Fruit fly (Drosophila melanogaster) whole organism, embryonic: Measurements from ENCODE around the gene Nup107.

Experiments used
- Adf1 ChIP-seq: fragments of 200-800 bp; sonication (Bioruptor generic); IDR thresholded peaks from 2 replicates; pipeline ENCODE4 v1.3.6; 2022; ENCODE audit warnings: missing biosample characterization, missing genetic modification characterization
- Awh ChIP-seq: fragments of 200-800 bp; sonication (Bioruptor generic); IDR thresholded peaks from 2 replicates; pipeline ENCODE4, ENCODE4 v1.3.6; 2022; ENCODE audit warnings: missing biosample characterization, missing genetic modification characterization
- CG10431 ChIP-seq: fragments of 200-800 bp; sonication (Bioruptor generic); optimal IDR thresholded peaks from 3 replicates; lab custom pipeline; 2018; ENCODE audit warnings: missing biosample characterization, mild to moderate bottlenecking, missing genetic modification characterization
- CG11085 ChIP-seq: fragments of 200-800 bp; sonication (Bioruptor generic); IDR thresholded peaks from 2 replicates; pipeline ENCODE4 v1.3.6; 2022; ENCODE audit warnings: missing biosample characterization, missing genetic modification characterization
- CG11696 ChIP-seq: fragments of 200-800 bp; sonication (Bioruptor generic); IDR thresholded peaks from 2 replicates; pipeline ENCODE4 v1.3.6; 2022; ENCODE audit warnings: missing biosample characterization, missing genetic modification characterization
- CG12219 ChIP-seq: fragments of 200-800 bp; sonication (Bioruptor generic); optimal IDR thresholded peaks from 3 replicates; lab custom pipeline; 2018; ENCODE audit warnings: missing biosample characterization, mild to moderate bottlenecking, missing genetic modification characterization
- CG1233 ChIP-seq: fragments of 200-800 bp; sonication (Bioruptor generic); optimal IDR thresholded peaks from 4 replicates; lab custom pipeline; 2018; ENCODE audit warnings: missing biosample characterization, mild to moderate bottlenecking, missing genetic modification characterization
- CG13624 ChIP-seq: fragments of 200-800 bp; sonication (Bioruptor generic); optimal IDR thresholded peaks from 2 replicates; lab custom pipeline; 2016; ENCODE audit warnings: missing biosample characterization, missing genetic modification characterization
- CG14050 ChIP-seq: fragments of 200-800 bp; sonication (Bioruptor generic); IDR thresholded peaks from 3 replicates; pipeline ENCODE4 v1.3.6; 2022; ENCODE audit warnings: missing biosample characterization, missing genetic modification characterization
- CG2120 ChIP-seq: fragments of 200-800 bp; sonication (Bioruptor generic); optimal IDR thresholded peaks from 3 replicates; lab custom pipeline; 2016; ENCODE audit warnings: missing biosample characterization, missing genetic modification characterization
- CG2889 ChIP-seq: fragments of 200-800 bp; sonication (Bioruptor generic); IDR thresholded peaks from 3 replicates; pipeline ENCODE4 v1.3.6; 2022; ENCODE audit warnings: missing biosample characterization, missing genetic modification characterization
- CG31441 ChIP-seq: fragments of 200-800 bp; sonication (Bioruptor generic); IDR thresholded peaks from 2 replicates; pipeline ENCODE4 v1.3.6; 2022; ENCODE audit warnings: missing biosample characterization, missing genetic modification characterization
- CG4707 ChIP-seq: fragments of 200-800 bp; sonication (Bioruptor generic); optimal IDR thresholded peaks from 2 replicates; lab custom pipeline; 2018; ENCODE audit warnings: missing biosample characterization, mild to moderate bottlenecking, missing genetic modification characterization, moderate library complexity
- CG5245 ChIP-seq: fragments of 200-800 bp; sonication (Bioruptor generic); optimal IDR thresholded peaks from 3 replicates; lab custom pipeline; 2016; ENCODE audit warnings: missing biosample characterization, missing genetic modification characterization
- CG6689 ChIP-seq: fragments of 200-800 bp; sonication (Bioruptor generic); IDR thresholded peaks from 2 replicates; pipeline ENCODE4 v1.3.6; 2022; ENCODE audit warnings: missing biosample characterization, missing genetic modification characterization
- CG9437 ChIP-seq: fragments of 200-800 bp; sonication (Bioruptor generic); optimal IDR thresholded peaks from 2 replicates; lab custom pipeline; 2018; ENCODE audit warnings: missing biosample characterization, mild to moderate bottlenecking, missing genetic modification characterization
- CG9727 ChIP-seq: fragments of 200-800 bp; sonication (Bioruptor generic); optimal IDR thresholded peaks from 3 replicates; lab custom pipeline; 2017; ENCODE audit warnings: missing biosample characterization, mild to moderate bottlenecking, missing genetic modification characterization
- D19A ChIP-seq: fragments of 200-800 bp; optimal IDR thresholded peaks from 3 replicates; lab custom pipeline; 2019; ENCODE audit warnings: missing biosample characterization, mild to moderate bottlenecking, missing genetic modification characterization, moderate library complexity
- Deaf1 ChIP-seq: fragments of 200-800 bp; optimal IDR thresholded peaks from 3 replicates; lab custom pipeline; 2019; ENCODE audit warnings: missing biosample characterization, mild to moderate bottlenecking, missing genetic modification characterization, moderate library complexity
- Drgx ChIP-seq: fragments of 200-800 bp; sonication (Bioruptor generic); IDR thresholded peaks from 2 replicates; pipeline ENCODE4 v1.3.6; 2022; ENCODE audit warnings: missing biosample characterization, missing genetic modification characterization
- H2.0 ChIP-seq: fragments of 200-800 bp; sonication (Bioruptor generic); IDR thresholded peaks from 2 replicates; pipeline ENCODE4 v1.3.6; 2022; ENCODE audit warnings: missing biosample characterization, missing genetic modification characterization
- HmgZ ChIP-seq: fragments of 200-800 bp; sonication (Bioruptor generic); optimal IDR thresholded peaks from 2 replicates; lab custom pipeline; 2018; ENCODE audit warnings: missing biosample characterization, mild to moderate bottlenecking, missing genetic modification characterization
- Jarid2 ChIP-seq: fragments of 200-800 bp; sonication (Bioruptor generic); optimal IDR thresholded peaks from 3 replicates; lab custom pipeline; 2017; ENCODE audit warnings: mild to moderate bottlenecking, missing biosample characterization, missing genetic modification reagents, missing genetic modification characterization
- NFAT ChIP-seq: fragments of 200-800 bp; sonication (Bioruptor generic); IDR thresholded peaks from 2 replicates; pipeline ENCODE4 v1.3.6; 2022; ENCODE audit warnings: missing biosample characterization, missing genetic modification characterization
- Ptx1 ChIP-seq: fragments of 200-800 bp; sonication (Bioruptor generic); IDR thresholded peaks from 2 replicates; pipeline ENCODE4 v1.3.6; 2022; ENCODE audit warnings: missing biosample characterization, missing genetic modification characterization
- Trl ChIP-seq, 3 experiments: fragments of >200 bp in 2 of 3; fragments of 200-800 bp in 1 of 3; sonication (Bioruptor generic) in 1 of 3; optimal IDR thresholded peaks; 2 replicates in 1 of 3; 3 replicates in 2 of 3; lab custom pipeline; 2016 to 2017; ENCODE audit warnings: missing biosample characterization in 1 of 3, missing genetic modification characterization in 1 of 3
- aop ChIP-seq: fragments of 200-800 bp; sonication (Bioruptor generic); IDR thresholded peaks from 2 replicates; pipeline ENCODE4 v1.3.6; 2022; ENCODE audit warnings: missing biosample characterization, missing genetic modification characterization
- chinmo ChIP-seq: fragments of 200-800 bp; sonication (Bioruptor generic); IDR thresholded peaks from 4 replicates; pipeline ENCODE4 v1.3.6; 2022; ENCODE audit warnings: missing biosample characterization, missing genetic modification characterization; ENCODE audit not compliant: partially characterized antibody
- chm ChIP-seq: fragments of 200-800 bp; sonication (Bioruptor generic); IDR thresholded peaks from 2 replicates; pipeline ENCODE4 v1.3.6; 2022; ENCODE audit warnings: missing biosample characterization, missing genetic modification characterization
- ci ChIP-seq: fragments of 200-800 bp; sonication (Bioruptor generic); IDR thresholded peaks from 3 replicates; pipeline ENCODE4 v1.3.6; 2022; ENCODE audit warnings: missing biosample characterization, missing genetic modification characterization
- dati ChIP-seq: fragments of 200-800 bp; sonication (Bioruptor generic); IDR thresholded peaks from 2 replicates; pipeline ENCODE4 v1.3.6; 2022; ENCODE audit warnings: missing biosample characterization, missing genetic modification characterization
- en ChIP-seq: fragments of 200-800 bp; sonication (Bioruptor generic); optimal IDR thresholded peaks from 2 replicates; lab custom pipeline; 2016; ENCODE audit warnings: missing biosample characterization, missing genetic modification characterization
- gem ChIP-seq: fragments of 200-800 bp; sonication (Bioruptor generic); optimal IDR thresholded peaks from 2 replicates; lab custom pipeline; 2019; ENCODE audit warnings: missing biosample characterization, mild to moderate bottlenecking, missing genetic modification characterization, moderate library complexity
- jing ChIP-seq: fragments of 200-800 bp; sonication (Bioruptor generic); optimal IDR thresholded peaks from 2 replicates; lab custom pipeline; 2018; ENCODE audit warnings: missing biosample characterization, mild to moderate bottlenecking, missing genetic modification characterization
- lov ChIP-seq, 2 experiments: fragments of 200-800 bp in 1 of 2; fragments of >200 bp in 1 of 2; sonication (Bioruptor generic) in 1 of 2; IDR thresholded peaks in 1 of 2; optimal IDR thresholded peaks in 1 of 2; 2 replicates in 1 of 2; 3 replicates in 1 of 2; pipeline versions ENCODE4 v1.3.6 to Lab custom; 2017 to 2022; ENCODE audit warnings: missing biosample characterization in 1 of 2, missing genetic modification characterization in 1 of 2
- onecut ChIP-seq: fragments of 200-800 bp; sonication (Bioruptor generic); IDR thresholded peaks from 2 replicates; pipeline ENCODE4 v1.3.6; 2022; ENCODE audit warnings: missing biosample characterization, missing genetic modification characterization
- otp ChIP-seq: fragments of 200-800 bp; sonication (Bioruptor generic); IDR thresholded peaks from 3 replicates; pipeline ENCODE4, ENCODE4 v1.3.6; 2022; ENCODE audit warnings: missing biosample characterization, missing genetic modification characterization
- ranshi ChIP-seq: fragments of 200-800 bp; sonication (Bioruptor generic); IDR thresholded peaks from 2 replicates; pipeline ENCODE4 v1.3.6; 2022; ENCODE audit warnings: missing biosample characterization, missing genetic modification characterization
- rib ChIP-seq: fragments of 200-800 bp; sonication (Bioruptor generic); IDR thresholded peaks from 2 replicates; pipeline ENCODE4 v1.3.6; 2022; ENCODE audit warnings: missing biosample characterization, missing genetic modification characterization
- sens ChIP-seq: fragments of 200-800 bp; sonication (Bioruptor generic); peaks from one replicate; lab custom pipeline; 2016; ENCODE audit warnings: missing biosample characterization, missing genetic modification characterization
- so ChIP-seq: fragments of 200-800 bp; sonication (Bioruptor generic); IDR thresholded peaks from 3 replicates; pipeline ENCODE4 v1.3.6; 2022; ENCODE audit warnings: missing biosample characterization, missing genetic modification characterization
- stwl ChIP-seq: fragments of 200-800 bp; sonication (Bioruptor generic); optimal IDR thresholded peaks from 3 replicates; lab custom pipeline; 2018; ENCODE audit warnings: missing biosample characterization, mild to moderate bottlenecking, missing genetic modification characterization, moderate library complexity
- trh ChIP-seq: fragments of 200-800 bp; sonication (Bioruptor generic); optimal IDR thresholded peaks from 2 replicates; lab custom pipeline; 2016; ENCODE audit warnings: missing biosample characterization, missing genetic modification characterization
- twi ChIP-seq: fragments of 200-800 bp; optimal IDR thresholded peaks from 2 replicates; lab custom pipeline; 2019; ENCODE audit warnings: missing biosample characterization, mild to moderate bottlenecking, missing genetic modification characterization, moderate library complexity

Gene Nup107

dm6 chr2L:10760422-10761166 lies 24.7 kb upstream of the Nup107 start, which contains the start of gene CG6495 (continued):
- TF ChIP-seq Drgx (GFP tag; lab: Robert Waterston, UW) (no peak), CG1233 (GFP tag; lab: Kevin White, UChicago) (peak; percentile 30), D19A (peak; percentile 57), CG31441 (GFP tag; lab: Robert Waterston, UW) (peak; percentile 80), sens (peak; percentile 86), NFAT (GFP tag; lab: Robert Waterston, UW) (no peak), Awh (GFP tag; lab: Robert Waterston, UW) (peak; percentile 51), trh (GFP tag; lab: Kevin White, UChicago) (no peak), Adf1 (GFP tag; lab: Robert Waterston, UW) (no peak), CG9437 (peak; percentile 4), aop (GFP tag; lab: Robert Waterston, UW) (no peak), twi (tag; lab: Kevin White, UChicago) (no peak), H2.0 (GFP tag; lab: Robert Waterston, UW) (no peak), en (GFP tag; lab: Kevin White, UChicago) (no peak), CG9727 (GFP tag; lab: Kevin White, UChicago) (peak; percentile 55), jing (GFP tag; lab: Kevin White, UChicago) (no peak), CG4707 (GFP tag; lab: Kevin White, UChicago) (no peak), CG12219 (GFP tag; lab: Kevin White, UChicago) (no peak), CG10431 (GFP tag; lab: Kevin White, UChicago) (no peak), CG14050 (GFP tag; lab: Robert Waterston, UW) (no peak), onecut (GFP tag; lab: Robert Waterston, UW) (peak; percentile 92), dati (GFP tag; lab: Robert Waterston, UW) (no peak)
- TF ChIP-seq, all 482 proteins: peak for 156

dm6 chr2L:10759624-10760023 lies 23.8 kb upstream of the Nup107 start:
- no peak for TF ChIP-seq CG11085 (GFP tag; lab: Robert Waterston, UW)
- TF ChIP-seq Drgx (GFP tag; lab: Robert Waterston, UW) = 0 out of 2 replicates have a peak, but pooled peaks have one; percentile 31
- peak; percentile 33 for TF ChIP-seq stwl (tag; lab: Kevin White, UChicago)

- no peak for TF ChIP-seq CG11696 (GFP tag; lab: Robert Waterston, UW)
- no peak for TF ChIP-seq lov (optimal IDR thresholded peaks at IDR 0.05; lab: Kevin White, UChicago)
- TF ChIP-seq lov (GFP tag; IDR thresholded peaks at IDR 0.05; lab: Robert Waterston, UW) = no peak
- peak; percentile 69 to 88 for TF ChIP-seq Trl (optimal IDR thresholded peaks at IDR 0.05; lab: Kevin White, UChicago)
- TF ChIP-seq Trl (GFP tag; optimal IDR thresholded peaks at IDR 0.05; lab: Kevin White, UChicago) = no peak
- TF ChIP-seq onecut (GFP tag; lab: Robert Waterston, UW) = peak; percentile 71; the same call in 1 of the 2 replicates
- TF ChIP-seq Deaf1 (tag; lab: Kevin White, UChicago) = peak; percentile 52
- TF ChIP-seq CG5245 = no peak
- TF ChIP-seq CG2889 (GFP tag; lab: Robert Waterston, UW) = no peak
- peak; percentile 24; the same call in 1 of the 4 replicates for TF ChIP-seq chinmo (GFP tag; lab: Robert Waterston, UW)
- TF ChIP-seq HmgZ (tag; lab: Kevin White, UChicago) = no peak
These were observed 21.3 kb upstream of the Nup107 start for dm6 chr2L:10757038-10757685.

dm6 chr2L:10756049-10756448 lies 20.2 kb upstream of the Nup107 start, which contains the start of gene CG17124:
TSS of gene CG17124 (minus strand) at chr2L:10756325.
- TF ChIP-seq ci (peak; percentile 74; the same call in 2 of the 3 replicates), Ptx1 (no peak), gem (tag; lab: Kevin White, UChicago) (no peak), CG2120 (GFP tag; lab: Kevin White, UChicago) (peak; percentile 4), CG13624 (GFP tag; lab: Kevin White, UChicago) (peak; percentile 4), CG6689 (peak; percentile 11; the same call in 1 of the 2 replicates), rib (GFP tag; lab: Robert Waterston, UW) (peak; percentile 55; the same call in 1 of the 2 replicates), Jarid2 (GFP tag; lab: Kevin White, UChicago) (peak; percentile 97), so (no peak), otp (GFP tag; lab: Robert Waterston, UW) (0 out of 3 replicates have a peak, but pooled peaks have one; percentile 46), ranshi (GFP tag; lab: Robert Waterston, UW) (peak; percentile 39; the same call in 1 of the 2 replicates), chm (GFP tag; lab: Robert Waterston, UW) (peak; percentile 70; the same call in 1 of the 2 replicates)
